Worm (Caenorhabditis elegans): Measurements from ENCODE around the gene hpo-28.

Gene hpo-28

ce11 chrIII:5740666-5741065 is 31.5 kb upstream of the hpo-28 start, which contains the start of gene B0244.16:
Gene B0244.16, plus strand, starts transcription at chrIII:5740966.
- no peak for TF ChIP-seq fkh-2 (tag; optimal IDR thresholded peaks at IDR 0.05)
- TF ChIP-seq lin-15B (tag; optimal IDR thresholded peaks at IDR 0.05), result no peak
- no peak for TF ChIP-seq nhr-67 (tag; optimal IDR thresholded peaks at IDR 0.05)
- no peak for TF ChIP-seq nhr-12 (tag; optimal IDR thresholded peaks at IDR 0.05)
- no peak for TF ChIP-seq nhr-77 (tag; optimal IDR thresholded peaks at IDR 0.05)
- TF ChIP-seq nhr-28 (tag; optimal IDR thresholded peaks at IDR 0.05), result no peak
- no peak for TF ChIP-seq ceh-16 (tag; optimal IDR thresholded peaks at IDR 0.05)
- TF ChIP-seq mml-1 (tag; optimal IDR thresholded peaks at IDR 0.05), result no peak
- TF ChIP-seq elt-1 (tag; optimal IDR thresholded peaks at IDR 0.05), result no peak
- TF ChIP-seq eor-1 (tag; optimal IDR thresholded peaks at IDR 0.05), result no peak
- no peak for TF ChIP-seq zag-1 (tag; optimal IDR thresholded peaks at IDR 0.05)

ce11 chrIII:5737708-5738107 is 28.6 kb upstream of the hpo-28 start, which contains the start of gene B0244.6:
Gene B0244.6, plus strand, starts transcription at chrIII:5738008.
- no peak for TF ChIP-seq nhr-12 (tag; optimal IDR thresholded peaks at IDR 0.05)
- no peak for TF ChIP-seq fos-1 (tag; optimal IDR thresholded peaks at IDR 0.05)
- no peak for TF ChIP-seq sea-2 (GFP tag; optimal IDR thresholded peaks at IDR 0.05)
- TF ChIP-seq elt-2 (tag; optimal IDR thresholded peaks at IDR 0.05), result peak; percentile 21

DNA sequence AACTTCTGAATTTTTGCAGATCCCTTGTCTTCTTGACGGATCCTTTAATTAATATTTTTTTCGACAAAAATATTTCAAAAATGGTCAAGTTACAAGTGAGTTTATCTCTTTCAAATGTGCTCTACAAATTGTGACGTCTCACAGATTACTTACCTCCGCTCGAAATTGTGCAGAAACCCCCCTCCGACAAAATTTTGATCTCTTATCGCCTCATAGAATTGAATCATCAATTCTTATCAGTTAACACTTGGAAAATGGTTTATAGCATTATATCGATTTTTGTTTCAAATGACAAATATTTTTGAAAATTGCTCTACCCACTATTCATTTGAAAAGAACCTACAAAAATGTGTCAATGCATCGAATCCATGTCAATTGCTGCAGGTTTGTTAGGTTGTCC is 25.8 kb upstream of the hpo-28 start, which contains the start of gene B0244.10:
Gene B0244.10 (plus strand): TSS at position 254 of the 400 bp plus-strand sequence.
- TF ChIP-seq jun-1 (tag; optimal IDR thresholded peaks at IDR 0.05) (peak; percentile 4), unc-39 (tag; optimal IDR thresholded peaks at IDR 0.05) (no peak), pqm-1 (tag; optimal IDR thresholded peaks at IDR 0.05) (peak; percentile 79), nhr-43 (tag; optimal IDR thresholded peaks at IDR 0.05; ENCODE audit: poor library complexity, severe bottlenecking) (no peak), elt-2 (tag; optimal IDR thresholded peaks at IDR 0.05) (peak; percentile 85), ceh-28 (tag; optimal IDR thresholded peaks at IDR 0.05) (peak; percentile 1)

DNA sequence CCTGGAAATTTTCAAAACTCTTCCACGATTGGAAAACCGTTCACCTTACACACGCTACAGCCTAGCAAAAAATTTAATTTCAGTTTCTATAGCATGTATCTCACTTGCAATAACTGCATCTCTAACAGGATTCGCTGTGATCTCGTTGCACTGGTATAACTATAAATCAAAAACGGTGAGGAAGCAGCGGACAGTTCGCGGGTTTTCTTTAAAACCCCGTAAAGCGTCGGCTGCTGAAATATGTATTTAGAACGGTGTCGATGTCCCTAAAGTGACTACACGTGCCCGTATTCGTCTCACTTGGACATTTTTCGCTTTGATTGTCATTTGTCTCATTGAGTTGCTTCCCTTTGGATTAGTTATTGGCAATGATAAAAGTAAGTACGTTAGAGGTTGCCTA is 25.2 kb upstream of the hpo-28 start:
- TF ChIP-seq lsy-12 (tag; optimal IDR thresholded peaks at IDR 0.05) (no peak), aly-2 (tag; optimal IDR thresholded peaks at IDR 0.05) (no peak), fkh-2 (tag; optimal IDR thresholded peaks at IDR 0.05) (no peak), fkh-10 (GFP tag; optimal IDR thresholded peaks at IDR 0.05) (no peak), elt-3 (tag; optimal IDR thresholded peaks at IDR 0.05) (no peak), lin-39 (tag; optimal IDR thresholded peaks at IDR 0.05) (no peak)

- TF ChIP-seq nhr-11 (tag; optimal IDR thresholded peaks at IDR 0.05) (no peak), jun-1 (tag; optimal IDR thresholded peaks at IDR 0.05) (no peak), elt-1 (tag; optimal IDR thresholded peaks at IDR 0.05) (no peak), elt-2 (tag; optimal IDR thresholded peaks at IDR 0.05) (peak; percentile 26)
Measured at ce11 chrIII:5732925-5733324, 23.8 kb upstream of the hpo-28 start, which contains the start of gene B0244.17. Gene B0244.17, plus strand, starts transcription at chrIII:5733225.

DNA sequence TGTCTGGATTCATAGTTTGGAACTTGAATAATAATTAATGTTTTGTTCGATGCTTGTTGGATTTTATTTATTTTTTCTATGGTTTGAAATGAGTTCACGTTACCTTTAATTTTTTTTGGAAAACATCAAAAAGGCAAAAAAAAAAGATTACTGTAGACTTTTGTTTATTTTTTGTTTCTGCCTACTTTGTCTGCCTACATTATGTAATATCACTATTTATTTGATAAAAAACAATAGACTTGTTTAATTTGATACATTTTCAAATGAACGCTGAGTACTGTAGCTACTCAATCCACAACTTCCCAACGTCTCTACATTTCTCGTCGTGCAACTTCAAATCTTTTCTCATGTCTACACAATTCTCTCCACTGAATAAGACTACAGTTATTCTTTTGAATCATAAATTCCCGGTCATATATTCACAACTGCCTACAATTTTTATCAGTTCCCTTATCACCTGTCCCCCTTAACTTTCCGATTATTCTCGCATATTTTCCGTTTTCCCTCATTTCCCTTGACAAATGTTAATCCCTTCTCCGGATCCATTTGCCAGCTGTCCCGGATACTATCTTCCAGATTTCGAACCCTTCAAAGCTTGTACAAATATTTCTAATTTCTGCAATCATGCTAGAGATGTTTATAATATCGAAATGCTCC is 22.0 kb upstream of the hpo-28 start, which contains the start of the genes B0244.9 and B0244.7:
Gene B0244.9 (minus strand): TSS at position 51 of the 657 bp plus-strand sequence.
Gene B0244.7 (plus strand): TSS at position 522 of the 657 bp plus-strand sequence.
- peak; percentile 55 for TF ChIP-seq elt-2 (tag; optimal IDR thresholded peaks at IDR 0.05)
- TF ChIP-seq ama-1 (optimal IDR thresholded peaks at IDR 0.05), result no peak

DNA sequence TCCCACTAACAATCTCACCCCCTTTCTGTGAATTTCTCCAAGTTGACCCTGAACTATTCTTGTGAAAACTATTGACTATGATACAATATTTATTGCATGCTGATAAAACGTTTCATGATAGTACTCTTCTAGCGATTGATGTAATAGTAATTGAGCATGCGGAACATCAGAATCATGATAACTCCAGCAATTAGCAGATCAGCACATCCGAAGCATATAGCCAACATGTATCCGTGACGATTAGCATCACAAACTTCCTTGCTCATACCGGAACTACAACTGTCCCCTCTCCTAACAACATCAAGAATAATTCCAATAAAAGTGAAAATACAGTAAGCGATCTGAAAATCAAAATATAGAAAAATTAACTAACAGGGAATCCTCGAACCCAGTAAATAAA is 20.9 kb upstream of the hpo-28 start:
- TF ChIP-seq nhr-77 (tag; optimal IDR thresholded peaks at IDR 0.05), result no peak
- no peak for TF ChIP-seq lin-39 (tag; optimal IDR thresholded peaks at IDR 0.05)
- no peak for TF ChIP-seq mdl-1 (tag; optimal IDR thresholded peaks at IDR 0.05)
- no peak for TF ChIP-seq ztf-4 (tag; optimal IDR thresholded peaks at IDR 0.05)
- no peak for TF ChIP-seq tbx-2 (tag; optimal IDR thresholded peaks at IDR 0.05)
- no peak for TF ChIP-seq snpc-4 (tag; optimal IDR thresholded peaks at IDR 0.05)
- TF ChIP-seq pha-4 (tag; optimal IDR thresholded peaks at IDR 0.05), result no peak
